Fruit fly (Drosophila melanogaster): ENCODE data around the gene Zcchc7.

The Zcchc7 gene

dm6 chr3L:16853533-16854386 lies 8.6 kb downstream of the Zcchc7 start, which contains the start of gene sina (continued):
- TF ChIP-seq slou (GFP tag; optimal IDR thresholded peaks at IDR 0.05) (peak; percentile 10), CG17359 (tag; optimal IDR thresholded peaks at IDR 0.05) (no peak), shn (GFP tag; optimal IDR thresholded peaks at IDR 0.05) (no peak), abd-A (tag; optimal IDR thresholded peaks at IDR 0.05) (no peak), CG30403 (GFP tag; optimal IDR thresholded peaks at IDR 0.05) (peak; percentile 26), CG14965 (GFP tag; optimal IDR thresholded peaks at IDR 0.05; ENCODE audit: borderline replicate concordance) (no peak), exex (tag; optimal IDR thresholded peaks at IDR 0.05) (no peak), YL-1 (GFP tag; optimal IDR thresholded peaks at IDR 0.05) (peak; percentile 78), dati (GFP tag; IDR thresholded peaks at IDR 0.05) (no peak), CG13424 (tag; optimal IDR thresholded peaks at IDR 0.05) (peak; percentile 35), H2.0 (GFP tag; IDR thresholded peaks at IDR 0.05) (no peak), bab2 (GFP tag; optimal IDR thresholded peaks at IDR 0.05) (no peak), CG6175 (GFP tag; IDR thresholded peaks at IDR 0.05) (no peak), CG13287 (GFP tag; IDR thresholded peaks at IDR 0.05; ENCODE audit: partially characterized antibody) (peak; percentile 88), Rfx (GFP tag; IDR thresholded peaks at IDR 0.05) (peak; percentile 38), Ptx1 (GFP tag; IDR thresholded peaks at IDR 0.05) (no peak), tna (GFP tag; IDR thresholded peaks at IDR 0.05; ENCODE audit: partially characterized antibody) (peak; percentile 91), unc-4 (GFP tag; IDR thresholded peaks at IDR 0.05; ENCODE audit: partially characterized antibody) (peak; percentile 76), CG6765 (GFP tag; optimal IDR thresholded peaks at IDR 0.05) (peak; percentile 38), Sin3A (optimal IDR thresholded peaks at IDR 0.05) (peak; percentile 4), chm (GFP tag; IDR thresholded peaks at IDR 0.05) (no peak), CG12071 (GFP tag; optimal IDR thresholded peaks at IDR 0.05) (no peak), Spps (tag; optimal IDR thresholded peaks at IDR 0.05) (no peak), Meics (GFP tag; optimal IDR thresholded peaks at IDR 0.05) (no peak), org-1 (GFP tag; optimal IDR thresholded peaks at IDR 0.05) (no peak), CG10959 (GFP tag; IDR thresholded peaks at IDR 0.05) (no peak), Asciz (GFP tag; optimal IDR thresholded peaks at IDR 0.05) (no peak), en (GFP tag; optimal IDR thresholded peaks at IDR 0.05) (no peak), CG15011 (GFP tag; optimal IDR thresholded peaks at IDR 0.05) (no peak), Lpt (GFP tag; optimal IDR thresholded peaks at IDR 0.05) (no peak), Mrtf (GFP tag; IDR thresholded peaks at IDR 0.05) (no peak), unpg (GFP tag; optimal IDR thresholded peaks at IDR 0.05) (no peak), sens-2 (GFP tag; IDR thresholded peaks at IDR 0.05) (no peak), tup (GFP tag; optimal IDR thresholded peaks at IDR 0.05) (no peak), grau (tag; optimal IDR thresholded peaks at IDR 0.05) (peak; percentile 22), CG10274 (GFP tag; optimal IDR thresholded peaks at IDR 0.05) (no peak), CG6254 (GFP tag; optimal IDR thresholded peaks at IDR 0.05) (no peak), CG17612 (GFP tag; IDR thresholded peaks at IDR 0.05) (no peak), CG30020 (tag; optimal IDR thresholded peaks at IDR 0.05) (peak; percentile 85), CG34224 (GFP tag; IDR thresholded peaks at IDR 0.05; ENCODE audit: partially characterized antibody) (peak; percentile 84), chinmo (GFP tag; IDR thresholded peaks at IDR 0.05; ENCODE audit: partially characterized antibody) (peak; percentile 79; the same call in 3 of the 4 replicates), CG7556 (GFP tag; optimal IDR thresholded peaks at IDR 0.05) (no peak), ken (GFP tag; IDR thresholded peaks at IDR 0.05) (no peak), CG11456 (GFP tag; IDR thresholded peaks at IDR 0.05) (no peak), CG11695 (GFP tag; IDR thresholded peaks at IDR 0.05) (0 out of 3 replicates have a peak, but pooled peaks have one; percentile 9), Dfd (GFP tag; optimal IDR thresholded peaks at IDR 0.05) (no peak), CG32767 (GFP tag; IDR thresholded peaks at IDR 0.05) (no peak), Adf1 (GFP tag; IDR thresholded peaks at IDR 0.05) (no peak), CG10431 (GFP tag; optimal IDR thresholded peaks at IDR 0.05) (no peak), BEAF-32 (GFP tag; optimal IDR thresholded peaks at IDR 0.05) (peak; percentile 74)

All from whole organism, embryonic.